Worm (Caenorhabditis elegans) whole organism, L2 larva: ENCODE measurements around the gene srg-8.

ENCODE experiments used
- C34F6.9 ChIP-seq: fragments of 150-350 bp; optimal IDR thresholded peaks from 2 replicates; lab custom pipeline; 2014; ENCODE audit warnings: missing biosample characterization, missing genetic modification characterization
- F13H6.1 ChIP-seq: sonication (generic microtip); optimal IDR thresholded peaks from 2 replicates; lab custom pipeline; 2016; ENCODE audit warnings: missing genetic modification characterization, missing compliant biosample characterization
- R02D3.7 ChIP-seq: fragments of 150-350 bp; optimal IDR thresholded peaks from 2 replicates; lab custom pipeline; 2014; ENCODE audit warnings: missing biosample characterization, missing genetic modification characterization
- alr-1 ChIP-seq: fragments of 150-350 bp; optimal IDR thresholded peaks from 2 replicates; lab custom pipeline; 2014; ENCODE audit warnings: missing biosample characterization, missing genetic modification characterization
- aly-2 ChIP-seq: fragments of 150-350 bp; optimal IDR thresholded peaks from 2 replicates; lab custom pipeline; 2014; ENCODE audit warnings: missing biosample characterization, missing genetic modification characterization
- ama-1 ChIP-seq: fragments of 150-350 bp; optimal IDR thresholded peaks from 2 replicates; lab custom pipeline; 2018; ENCODE audit warnings: inconsistent platforms
- blmp-1 ChIP-seq: sonication (generic microtip); optimal IDR thresholded peaks from 2 replicates; lab custom pipeline; 2017; ENCODE audit warnings: missing genetic modification characterization, mild to moderate bottlenecking, missing compliant biosample characterization, antibody characterized with exemption, moderate library complexity; ENCODE audit not compliant: insufficient read depth
- ceh-82 ChIP-seq: fragments of 150-350 bp; optimal IDR thresholded peaks from 2 replicates; lab custom pipeline; 2014; ENCODE audit warnings: missing biosample characterization, missing genetic modification characterization
- crh-2 ChIP-seq: sonication (generic microtip); optimal IDR thresholded peaks from 2 replicates; lab custom pipeline; 2017; ENCODE audit warnings: missing biosample characterization, missing genetic modification characterization
- dmd-4 ChIP-seq: sonication (generic microtip); optimal IDR thresholded peaks from 2 replicates; lab custom pipeline; 2017; ENCODE audit warnings: missing biosample characterization, missing genetic modification characterization
- egl-27 ChIP-seq: sonication (generic microtip); optimal IDR thresholded peaks from 3 replicates; lab custom pipeline; 2017; ENCODE audit warnings: missing biosample characterization, missing genetic modification reagents, missing genetic modification characterization
- elt-3 ChIP-seq: sonication (generic microtip); optimal IDR thresholded peaks from 2 replicates; lab custom pipeline; 2017; ENCODE audit warnings: missing biosample characterization, missing genetic modification characterization
- fos-1 ChIP-seq: fragments of 150-350 bp; optimal IDR thresholded peaks from 2 replicates; lab custom pipeline; 2014; ENCODE audit warnings: missing biosample characterization, missing genetic modification characterization
- lin-13 ChIP-seq: fragments of 150-350 bp; optimal IDR thresholded peaks from 2 replicates; lab custom pipeline; 2014; ENCODE audit warnings: missing biosample characterization, missing genetic modification reagents, missing genetic modification characterization
- lin-39 ChIP-seq: fragments of 150-350 bp; optimal IDR thresholded peaks from 2 replicates; lab custom pipeline; 2014; ENCODE audit warnings: missing biosample characterization, missing genetic modification reagents, missing genetic modification characterization
- lsy-2 ChIP-seq, 2 experiments: fragments of 150-350 bp in 1 of 2; sonication (generic microtip) in 1 of 2; optimal IDR thresholded peaks; 2 replicates each; lab custom pipeline; 2014 to 2017; ENCODE audit warnings: missing biosample characterization in 2 of 2, missing genetic modification characterization in 2 of 2
- mab-5 ChIP-seq: fragments of 150-350 bp; optimal IDR thresholded peaks from 2 replicates; lab custom pipeline; 2014; ENCODE audit warnings: missing biosample characterization, missing genetic modification characterization
- mbf-1 ChIP-seq: sonication (generic microtip); optimal IDR thresholded peaks from 2 replicates; lab custom pipeline; 2017; ENCODE audit warnings: missing biosample characterization, missing genetic modification characterization
- nhr-10 ChIP-seq: sonication (generic microtip); optimal IDR thresholded peaks from 2 replicates; lab custom pipeline; 2017; ENCODE audit warnings: missing biosample characterization, missing genetic modification characterization
- nhr-11 ChIP-seq: fragments of 150-350 bp; optimal IDR thresholded peaks from 2 replicates; lab custom pipeline; 2014; ENCODE audit warnings: missing biosample characterization, missing genetic modification characterization
- nhr-12 ChIP-seq: fragments of 150-350 bp; optimal IDR thresholded peaks from 2 replicates; lab custom pipeline; 2014; ENCODE audit warnings: missing biosample characterization, missing genetic modification characterization
- nhr-129 ChIP-seq: fragments of 150-350 bp; optimal IDR thresholded peaks from 2 replicates; lab custom pipeline; 2014; ENCODE audit warnings: missing biosample characterization, missing genetic modification characterization
- nhr-21 ChIP-seq: fragments of 150-350 bp; optimal IDR thresholded peaks from 2 replicates; lab custom pipeline; 2014; ENCODE audit warnings: missing biosample characterization, missing genetic modification characterization
- nhr-237 ChIP-seq: fragments of 150-350 bp; optimal IDR thresholded peaks from 2 replicates; lab custom pipeline; 2014; ENCODE audit warnings: missing biosample characterization, missing genetic modification characterization
- nhr-6 ChIP-seq: fragments of 150-350 bp; optimal IDR thresholded peaks from 2 replicates; lab custom pipeline; 2014; ENCODE audit warnings: missing biosample characterization, missing genetic modification characterization
- nhr-77 ChIP-seq: fragments of 150-350 bp; optimal IDR thresholded peaks from 2 replicates; lab custom pipeline; 2014; ENCODE audit warnings: missing biosample characterization, missing genetic modification characterization
- sem-4 ChIP-seq: fragments of 150-350 bp; optimal IDR thresholded peaks from 2 replicates; lab custom pipeline; 2014; ENCODE audit warnings: missing biosample characterization, missing genetic modification reagents, missing genetic modification characterization
- skn-1 ChIP-seq: sonication (generic microtip); optimal IDR thresholded peaks from 2 replicates; lab custom pipeline; 2017; ENCODE audit warnings: missing biosample characterization, missing genetic modification characterization
- sma-3 ChIP-seq: sonication (generic microtip); optimal IDR thresholded peaks from 2 replicates; lab custom pipeline; 2016; ENCODE audit warnings: missing genetic modification reagents, missing genetic modification characterization, missing compliant biosample characterization
- sma-9 ChIP-seq, 2 experiments: fragments of 150-350 bp in 1 of 2; sonication (generic microtip) in 1 of 2; optimal IDR thresholded peaks; 2 replicates each; lab custom pipeline; 2014 to 2016; ENCODE audit warnings: missing genetic modification characterization in 2 of 2, mild to moderate bottlenecking in 1 of 2, missing biosample characterization in 1 of 2, missing compliant biosample characterization in 1 of 2, missing genetic modification reagents in 1 of 2, moderate library complexity in 1 of 2
- snpc-4 ChIP-seq: fragments of 150-350 bp; optimal IDR thresholded peaks from 2 replicates; lab custom pipeline; 2014; ENCODE audit warnings: missing biosample characterization, missing genetic modification characterization
- unc-62 ChIP-seq: fragments of 150-350 bp; optimal IDR thresholded peaks from 2 replicates; lab custom pipeline; 2014; ENCODE audit warnings: missing biosample characterization, missing genetic modification reagents, missing genetic modification characterization
- zag-1 ChIP-seq: fragments of 150-350 bp; optimal IDR thresholded peaks from 2 replicates; lab custom pipeline; 2014; ENCODE audit warnings: missing biosample characterization, missing genetic modification characterization
- ztf-1 ChIP-seq: fragments of 200-800 bp; sonication (Bioruptor generic); conservative IDR thresholded peaks from 2 replicates; pipeline ENCODE4 v1.3.6; 2022; ENCODE audit warnings: missing genetic modification characterization, missing compliant biosample characterization
- ztf-11 ChIP-seq: sonication (generic microtip); optimal IDR thresholded peaks from 2 replicates; lab custom pipeline; 2017; ENCODE audit warnings: missing biosample characterization, missing genetic modification characterization
- ztf-4 ChIP-seq: fragments of 150-350 bp; optimal IDR thresholded peaks from 2 replicates; lab custom pipeline; 2014; ENCODE audit warnings: missing biosample characterization, missing genetic modification characterization

Gene srg-8

DNA sequence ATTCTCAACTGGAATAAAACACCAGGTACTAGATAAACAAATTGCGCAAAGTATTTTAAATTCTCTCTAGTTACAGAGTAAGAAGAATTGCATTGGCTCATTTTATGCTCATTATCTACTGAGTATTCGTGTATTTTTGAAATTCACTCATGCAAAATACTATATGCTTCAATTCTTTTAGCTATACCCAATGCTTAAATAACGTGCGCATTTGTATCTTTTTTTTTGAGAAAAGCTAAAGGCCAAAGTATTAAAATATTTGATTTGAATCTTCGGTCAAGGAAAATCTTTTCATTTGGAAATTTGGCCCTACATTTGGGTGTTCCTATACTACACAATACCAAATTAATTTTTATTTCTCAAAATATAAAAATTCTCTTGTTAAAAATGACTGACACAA, 7.3 kb upstream of the srg-8 start, which contains the start of gene srg-4:
Gene srg-4 (minus strand): TSS at position 101 of the 400 bp plus-strand sequence.
- TF ChIP-seq nhr-129 (tag; lab: Kevin White, UChicago) (no peak), aly-2 (no peak), mbf-1 (no peak), C34F6.9 (tag; lab: Kevin White, UChicago) (no peak), nhr-21 (no peak), lin-13 (GFP tag; lab: Kevin White, UChicago) (no peak), nhr-10 (tag; lab: Kevin White, UChicago) (no peak), unc-62 (no peak), elt-3 (tag; lab: Kevin White, UChicago) (no peak), alr-1 (tag; lab: Kevin White, UChicago) (no peak), lsy-2 (tag; optimal IDR thresholded peaks at IDR 0.05; lab: Kevin White, UChicago) (no peak), sma-9 (GFP tag; optimal IDR thresholded peaks at IDR 0.05; lab: Kevin White, UChicago) (no peak), sma-9 (tag; optimal IDR thresholded peaks at IDR 0.05; lab: Kevin White, UChicago) (no peak), ztf-1 (GFP tag; lab: Robert Waterston, UW) (no peak), ztf-11 (no peak), sma-3 (GFP tag; lab: Kevin White, UChicago) (no peak), nhr-12 (tag; lab: Kevin White, UChicago) (no peak)
- TF ChIP-seq, all 48 proteins: peak for 0

DNA sequence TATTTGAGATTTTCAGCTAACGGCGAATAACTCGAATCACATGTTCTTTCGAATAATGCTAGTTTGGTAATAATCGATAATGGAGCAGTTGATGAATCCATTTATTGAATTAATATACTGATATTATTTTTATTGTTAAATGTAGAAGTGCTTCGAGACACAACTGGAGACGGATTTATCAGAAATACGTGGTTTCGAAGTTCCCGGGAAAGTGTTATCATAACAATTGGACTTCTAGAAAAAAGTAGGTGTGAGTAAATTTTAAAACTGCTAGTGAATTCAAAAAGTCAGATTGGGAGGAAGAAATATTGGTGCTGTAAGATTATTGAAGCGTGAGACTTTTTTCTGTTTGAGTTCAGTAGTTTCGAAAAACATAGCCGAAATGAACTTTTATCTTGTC, 5.5 kb upstream of the srg-8 start, which contains the start of gene srg-2:
Gene srg-2 (minus strand): TSS at position 101 of the 400 bp plus-strand sequence.
- TF ChIP-seq mbf-1 (no peak), R02D3.7 (tag; lab: Kevin White, UChicago) (no peak), mab-5 (tag; lab: Kevin White, UChicago) (no peak)

DNA sequence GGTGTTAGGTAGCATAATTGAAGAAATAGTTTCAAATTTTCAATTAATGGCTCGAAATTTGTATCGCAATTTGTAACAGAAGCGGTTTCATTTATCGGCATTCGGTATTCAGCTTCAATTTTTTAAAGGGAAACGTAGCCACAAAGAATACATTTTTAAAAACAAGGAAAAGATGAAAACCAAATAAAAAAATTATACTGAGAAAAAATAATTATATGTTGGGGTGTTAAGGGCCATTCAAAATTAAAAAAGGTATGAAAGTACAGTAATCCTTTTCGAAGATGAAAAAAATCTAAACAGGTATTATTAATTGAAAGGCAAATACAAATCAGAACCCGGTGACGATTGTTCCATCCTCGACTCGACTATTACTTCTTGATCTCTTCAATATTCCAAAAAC, 3.6 kb upstream of the srg-8 start, which contains the start of gene srg-1:
Gene srg-1 (minus strand): TSS at position 101 of the 400 bp plus-strand sequence.
- TF ChIP-seq fos-1 (tag; lab: Kevin White, UChicago): no peak
- no peak for TF ChIP-seq nhr-11
- TF ChIP-seq nhr-237: no peak
- TF ChIP-seq crh-2 (tag; lab: Kevin White, UChicago): no peak
- TF ChIP-seq mbf-1: no peak
- TF ChIP-seq unc-62: no peak
- TF ChIP-seq nhr-12 (tag; lab: Kevin White, UChicago): no peak
- no peak for TF ChIP-seq ceh-82 (tag; lab: Kevin White, UChicago)
- TF ChIP-seq ztf-4: no peak
- TF ChIP-seq, all 48 proteins: peak for 0

DNA sequence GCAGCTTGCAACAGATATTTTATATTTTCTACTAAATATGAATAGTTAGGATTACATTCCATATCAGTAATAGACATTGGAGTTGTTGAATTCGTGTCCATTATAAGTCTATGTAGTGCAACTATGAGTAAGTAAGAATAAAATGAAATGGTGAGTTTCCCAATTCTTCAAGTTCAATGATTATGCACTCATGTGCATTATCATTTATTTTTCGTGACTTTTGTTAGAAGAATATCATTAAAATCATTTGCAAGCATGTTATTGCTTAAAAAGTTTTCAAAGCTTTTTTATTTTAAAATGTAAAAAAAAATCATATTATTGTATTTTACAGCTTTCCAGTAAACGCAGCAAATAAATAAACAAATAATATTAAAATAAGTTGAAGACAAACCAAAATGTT, 2.0 kb upstream of the srg-8 start, which contains the start of gene srg-9:
Gene srg-9 (minus strand): TSS at position 101 of the 400 bp plus-strand sequence.
- no peak for TF ChIP-seq egl-27 (tag; lab: Kevin White, UChicago)
- TF ChIP-seq nhr-21: no peak
- TF ChIP-seq mbf-1: no peak
- no peak for TF ChIP-seq lin-39 (tag; lab: Kevin White, UChicago)
- no peak for TF ChIP-seq crh-2 (tag; lab: Kevin White, UChicago)
- TF ChIP-seq blmp-1 (tag; lab: Kevin White, UChicago): no peak
- TF ChIP-seq zag-1 (tag; lab: Kevin White, UChicago): no peak
- TF ChIP-seq nhr-77 (tag; lab: Kevin White, UChicago): no peak
- TF ChIP-seq ama-1: no peak
- no peak for TF ChIP-seq nhr-10 (tag; lab: Kevin White, UChicago)
- no peak for TF ChIP-seq ceh-82 (tag; lab: Kevin White, UChicago)
- no peak for TF ChIP-seq nhr-12 (tag; lab: Kevin White, UChicago)

DNA sequence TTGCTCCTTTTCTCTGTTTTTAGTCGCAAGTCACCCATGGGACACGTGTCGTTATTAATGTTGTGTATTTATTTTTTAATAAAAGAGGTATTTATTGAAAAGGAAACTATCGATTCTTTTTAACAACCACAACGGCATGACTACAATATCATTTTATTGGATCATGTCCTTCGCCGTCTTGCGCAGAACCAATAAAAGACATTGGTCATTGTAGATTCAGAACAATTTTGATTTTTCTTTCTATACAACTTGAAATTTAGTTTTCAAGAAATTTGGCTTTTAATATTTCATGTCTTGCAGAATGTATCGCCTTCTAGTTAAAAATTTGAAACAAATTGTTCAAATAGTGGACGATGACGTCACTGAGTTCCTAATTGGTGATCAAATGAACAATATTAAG, 3.1 kb downstream of the srg-8 start, which contains the start of gene amdh-1:
Gene amdh-1 (plus strand): TSS at position 301 of the 400 bp plus-strand sequence.
- TF ChIP-seq alr-1 (tag; lab: Kevin White, UChicago): no peak
- no peak for TF ChIP-seq sem-4 (tag; lab: Kevin White, UChicago)
- TF ChIP-seq mab-5 (tag; lab: Kevin White, UChicago): no peak
- TF ChIP-seq unc-62: no peak
- no peak for TF ChIP-seq egl-27 (tag; lab: Kevin White, UChicago)
- TF ChIP-seq ceh-82 (tag; lab: Kevin White, UChicago): no peak
- no peak for TF ChIP-seq F13H6.1 (tag; lab: Kevin White, UChicago)
- no peak for TF ChIP-seq nhr-6 (tag; lab: Kevin White, UChicago)
- TF ChIP-seq nhr-10 (tag; lab: Kevin White, UChicago): no peak
- no peak for TF ChIP-seq snpc-4 (tag; lab: Kevin White, UChicago)
- TF ChIP-seq crh-2 (tag; lab: Kevin White, UChicago): no peak
- TF ChIP-seq elt-3 (tag; lab: Kevin White, UChicago): no peak
- no peak for TF ChIP-seq ztf-1 (GFP tag; lab: Robert Waterston, UW)
- TF ChIP-seq skn-1 (tag; lab: Kevin White, UChicago): no peak
- no peak for TF ChIP-seq dmd-4 (tag; lab: Kevin White, UChicago)
